Worm (Caenorhabditis elegans): ENCODE measurements around the gene nspe-3.

nspe-3 gene

ce11 chrII:12606900-12607299 is 10.8 kb upstream of the nspe-3 start, which contains the start of gene Y38E10A.8:
Gene Y38E10A.8, plus strand, starts transcription at chrII:12607200.
- TF ChIP-seq nhr-11 (tag; optimal IDR thresholded peaks at IDR 0.05) (no peak), snpc-4 (tag; optimal IDR thresholded peaks at IDR 0.05) (no peak), nhr-76 (tag; optimal IDR thresholded peaks at IDR 0.05) (no peak), mdl-1 (tag; optimal IDR thresholded peaks at IDR 0.05) (no peak), hmg-11 (tag; optimal IDR thresholded peaks at IDR 0.05) (no peak), ceh-9 (tag; optimal IDR thresholded peaks at IDR 0.05) (no peak), fkh-10 (GFP tag; optimal IDR thresholded peaks at IDR 0.05) (no peak)

DNA sequence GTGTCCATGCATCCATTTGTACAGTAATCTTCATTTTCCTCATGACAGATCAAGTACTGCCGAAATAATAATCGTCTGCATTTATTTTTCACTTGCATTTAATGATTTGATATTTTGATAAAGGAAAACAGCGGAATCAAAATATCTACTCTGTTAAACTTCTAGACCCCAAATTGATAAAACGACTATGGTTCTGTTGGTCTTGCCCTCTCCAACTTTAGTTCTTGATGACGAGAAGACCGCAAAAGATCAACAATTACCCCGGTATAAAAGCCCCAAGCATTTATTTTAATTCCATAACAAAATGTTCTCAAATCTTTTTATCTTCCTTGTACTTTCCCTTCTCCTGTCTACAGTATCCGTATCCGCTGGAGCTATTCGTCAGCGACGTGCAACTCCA is 9.0 kb upstream of the nspe-3 start, which contains the start of gene Y38E10A.9:
Y38E10A.9 (plus strand) TSS at position 301 of the 400 bp plus-strand sequence.
- TF ChIP-seq jun-1 (tag; optimal IDR thresholded peaks at IDR 0.05) (no peak), nhr-25 (tag; optimal IDR thresholded peaks at IDR 0.05) (no peak), lin-39 (tag; optimal IDR thresholded peaks at IDR 0.05) (no peak), nhr-12 (tag; optimal IDR thresholded peaks at IDR 0.05) (no peak), nfya-1 (tag; optimal IDR thresholded peaks at IDR 0.05; ENCODE audit: insufficient read depth) (no peak), unc-62 (GFP tag; optimal IDR thresholded peaks at IDR 0.05) (no peak), egl-27 (tag; optimal IDR thresholded peaks at IDR 0.05) (no peak), nhr-43 (tag; optimal IDR thresholded peaks at IDR 0.05; ENCODE audit: poor library complexity, severe bottlenecking) (no peak), elt-3 (tag; optimal IDR thresholded peaks at IDR 0.05) (no peak), eor-1 (tag; optimal IDR thresholded peaks at IDR 0.05) (no peak), mdl-1 (tag; optimal IDR thresholded peaks at IDR 0.05) (no peak), nhr-76 (tag; optimal IDR thresholded peaks at IDR 0.05) (no peak), lsy-12 (tag; optimal IDR thresholded peaks at IDR 0.05) (no peak), egl-5 (tag; optimal IDR thresholded peaks at IDR 0.05) (no peak), ztf-11 (tag; optimal IDR thresholded peaks at IDR 0.05) (no peak)

DNA sequence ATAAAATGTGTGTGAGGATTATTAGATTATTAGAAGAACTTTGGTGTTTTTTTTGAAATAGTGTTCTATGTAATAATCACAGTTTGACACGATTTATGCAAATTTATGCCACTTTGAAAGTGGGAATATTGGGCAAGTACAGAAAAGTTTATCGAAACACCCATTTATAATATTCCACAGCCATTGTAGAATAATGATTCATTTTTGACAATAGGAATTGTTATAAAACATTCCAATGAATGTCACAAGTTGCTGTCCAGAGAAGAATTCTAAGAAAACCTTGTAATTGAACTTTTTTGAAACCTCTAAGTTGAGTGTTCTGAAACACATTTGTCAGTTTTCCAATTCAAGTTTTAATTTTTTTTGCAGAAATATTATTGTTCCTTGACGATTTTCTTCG is 5.5 kb upstream of the nspe-3 start, which contains the start of gene nspe-4:
nspe-4 (plus strand) TSS at position 301 of the 400 bp plus-strand sequence.
- TF ChIP-seq nfya-1 (tag; optimal IDR thresholded peaks at IDR 0.05; ENCODE audit: insufficient read depth), result no peak
- no peak for TF ChIP-seq aly-2 (tag; optimal IDR thresholded peaks at IDR 0.05)
- no peak for TF ChIP-seq tbx-2 (tag; optimal IDR thresholded peaks at IDR 0.05)
- TF ChIP-seq lsy-12 (tag; optimal IDR thresholded peaks at IDR 0.05), result no peak
- no peak for TF ChIP-seq daf-12 (tag; optimal IDR thresholded peaks at IDR 0.05)
- TF ChIP-seq ztf-4 (tag; optimal IDR thresholded peaks at IDR 0.05), result no peak
- no peak for TF ChIP-seq pha-4 (tag; optimal IDR thresholded peaks at IDR 0.05)
- no peak for TF ChIP-seq nhr-11 (tag; optimal IDR thresholded peaks at IDR 0.05)
- no peak for TF ChIP-seq nhr-25 (tag; optimal IDR thresholded peaks at IDR 0.05)
- TF ChIP-seq fkh-2 (tag; optimal IDR thresholded peaks at IDR 0.05), result no peak
- no peak for TF ChIP-seq jun-1 (tag; optimal IDR thresholded peaks at IDR 0.05)

ce11 chrII:12615413-12615812 is 2.3 kb upstream of the nspe-3 start:
- TF ChIP-seq nhr-23 (tag; optimal IDR thresholded peaks at IDR 0.05), result peak; percentile 42
- TF ChIP-seq ceh-28 (tag; optimal IDR thresholded peaks at IDR 0.05), result no peak
- no peak for TF ChIP-seq ztf-11 (tag; optimal IDR thresholded peaks at IDR 0.05)
- no peak for TF ChIP-seq ceh-82 (tag; optimal IDR thresholded peaks at IDR 0.05)
- TF ChIP-seq nhr-43 (tag; optimal IDR thresholded peaks at IDR 0.05; ENCODE audit: poor library complexity, severe bottlenecking), result peak; percentile 91

- no peak for TF ChIP-seq nhr-25 (tag; optimal IDR thresholded peaks at IDR 0.05)
- TF ChIP-seq R02D3.7 (tag; optimal IDR thresholded peaks at IDR 0.05), result no peak
Measured at ce11 chrII:12616081-12616480, 1.6 kb upstream of the nspe-3 start, which contains the start of gene nspe-6. Gene nspe-6, minus strand, starts transcription at chrII:12616181.

DNA sequence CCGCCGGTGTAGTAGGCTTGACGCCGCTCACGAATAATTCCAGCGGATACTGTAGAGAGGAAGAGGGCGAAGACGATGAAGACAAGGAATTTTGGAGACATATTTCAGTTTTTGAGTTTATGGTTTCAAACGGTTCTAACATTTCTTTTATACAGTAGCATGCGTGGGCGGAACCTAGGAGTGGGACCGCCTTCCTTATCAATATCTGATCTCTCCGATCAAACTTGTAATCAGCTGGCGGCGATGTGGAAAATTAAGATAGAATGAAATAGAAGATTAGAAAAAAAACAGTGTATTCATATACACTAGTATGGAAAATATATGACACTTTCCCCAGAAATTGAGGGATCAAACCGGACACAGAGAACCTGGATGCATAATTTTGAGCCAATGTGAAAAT is 1.6 kb downstream of the nspe-3 start, which contains the start of gene nspe-2:
nspe-2 (minus strand) TSS at position 101 of the 400 bp plus-strand sequence.
- TF ChIP-seq ztf-11 (tag; optimal IDR thresholded peaks at IDR 0.05) (no peak), sea-2 (GFP tag; optimal IDR thresholded peaks at IDR 0.05) (no peak), ceh-28 (tag; optimal IDR thresholded peaks at IDR 0.05) (no peak), elt-1 (tag; optimal IDR thresholded peaks at IDR 0.05) (no peak), nhr-77 (tag; optimal IDR thresholded peaks at IDR 0.05) (no peak), egl-5 (tag; optimal IDR thresholded peaks at IDR 0.05) (no peak), egl-27 (tag; optimal IDR thresholded peaks at IDR 0.05) (no peak), hmg-11 (tag; optimal IDR thresholded peaks at IDR 0.05) (no peak), nhr-12 (tag; optimal IDR thresholded peaks at IDR 0.05) (no peak), ceh-82 (tag; optimal IDR thresholded peaks at IDR 0.05) (no peak), fos-1 (tag; optimal IDR thresholded peaks at IDR 0.05) (no peak), pqm-1 (tag; optimal IDR thresholded peaks at IDR 0.05) (no peak), fkh-10 (GFP tag; optimal IDR thresholded peaks at IDR 0.05) (no peak), skn-1 (tag; optimal IDR thresholded peaks at IDR 0.05) (no peak), elt-3 (tag; optimal IDR thresholded peaks at IDR 0.05) (no peak), lsy-12 (tag; optimal IDR thresholded peaks at IDR 0.05) (no peak), pha-4 (tag; optimal IDR thresholded peaks at IDR 0.05) (no peak), fkh-2 (tag; optimal IDR thresholded peaks at IDR 0.05) (no peak), R02D3.7 (tag; optimal IDR thresholded peaks at IDR 0.05) (no peak)
